Worm (Caenorhabditis elegans) whole organism, L2 larva: ENCODE measurements around the gene twk-16.

ENCODE experiments used
- C34F6.9 ChIP-seq: fragments of 150-350 bp; optimal IDR thresholded peaks from 2 replicates; lab custom pipeline; 2014; ENCODE audit warnings: missing biosample characterization, missing genetic modification characterization
- F13H6.1 ChIP-seq: sonication (generic microtip); optimal IDR thresholded peaks from 2 replicates; lab custom pipeline; 2016; ENCODE audit warnings: missing genetic modification characterization, missing compliant biosample characterization
- R02D3.7 ChIP-seq: fragments of 150-350 bp; optimal IDR thresholded peaks from 2 replicates; lab custom pipeline; 2014; ENCODE audit warnings: missing biosample characterization, missing genetic modification characterization
- Y55F3AM.14 ChIP-seq: fragments of 200-800 bp; sonication (Bioruptor generic); optimal IDR thresholded peaks from 2 replicates; lab custom pipeline; 2018; ENCODE audit warnings: mild to moderate bottlenecking, missing genetic modification characterization, missing compliant biosample characterization
- ZK546.5 ChIP-seq: sonication (generic microtip); optimal IDR thresholded peaks from 2 replicates; lab custom pipeline; 2017; ENCODE audit warnings: missing biosample characterization, missing genetic modification characterization
- alr-1 ChIP-seq: fragments of 150-350 bp; optimal IDR thresholded peaks from 2 replicates; lab custom pipeline; 2014; ENCODE audit warnings: missing biosample characterization, missing genetic modification characterization
- aly-2 ChIP-seq: fragments of 150-350 bp; optimal IDR thresholded peaks from 2 replicates; lab custom pipeline; 2014; ENCODE audit warnings: missing biosample characterization, missing genetic modification characterization
- ama-1 ChIP-seq: fragments of 150-350 bp; optimal IDR thresholded peaks from 2 replicates; lab custom pipeline; 2018; ENCODE audit warnings: inconsistent platforms
- blmp-1 ChIP-seq: sonication (generic microtip); optimal IDR thresholded peaks from 2 replicates; lab custom pipeline; 2017; ENCODE audit warnings: missing genetic modification characterization, mild to moderate bottlenecking, missing compliant biosample characterization, antibody characterized with exemption, moderate library complexity; ENCODE audit not compliant: insufficient read depth
- ceh-16 ChIP-seq: fragments of 150-350 bp; optimal IDR thresholded peaks from 2 replicates; lab custom pipeline; 2014; ENCODE audit warnings: missing biosample characterization, missing genetic modification characterization
- ceh-82 ChIP-seq: fragments of 150-350 bp; optimal IDR thresholded peaks from 2 replicates; lab custom pipeline; 2014; ENCODE audit warnings: missing biosample characterization, missing genetic modification characterization
- crh-2 ChIP-seq: sonication (generic microtip); optimal IDR thresholded peaks from 2 replicates; lab custom pipeline; 2017; ENCODE audit warnings: missing biosample characterization, missing genetic modification characterization
- dmd-4 ChIP-seq: sonication (generic microtip); optimal IDR thresholded peaks from 2 replicates; lab custom pipeline; 2017; ENCODE audit warnings: missing biosample characterization, missing genetic modification characterization
- egl-27 ChIP-seq: sonication (generic microtip); optimal IDR thresholded peaks from 3 replicates; lab custom pipeline; 2017; ENCODE audit warnings: missing biosample characterization, missing genetic modification reagents, missing genetic modification characterization
- elt-1 ChIP-seq: fragments of 150-350 bp; optimal IDR thresholded peaks from 2 replicates; lab custom pipeline; 2014; ENCODE audit warnings: missing biosample characterization, missing genetic modification characterization
- elt-3 ChIP-seq: sonication (generic microtip); optimal IDR thresholded peaks from 2 replicates; lab custom pipeline; 2017; ENCODE audit warnings: missing biosample characterization, missing genetic modification characterization
- fos-1 ChIP-seq: fragments of 150-350 bp; optimal IDR thresholded peaks from 2 replicates; lab custom pipeline; 2014; ENCODE audit warnings: missing biosample characterization, missing genetic modification characterization
- gmeb-1 ChIP-seq: fragments of 150-350 bp; optimal IDR thresholded peaks from 2 replicates; lab custom pipeline; 2014; ENCODE audit warnings: missing biosample characterization, missing genetic modification characterization
- lin-11 ChIP-seq: fragments of 150-350 bp; sonication (generic microtip); optimal IDR thresholded peaks from 2 replicates; lab custom pipeline; 2014; ENCODE audit warnings: missing biosample characterization, missing genetic modification characterization, inconsistent platforms, mixed read lengths
- lin-13 ChIP-seq: fragments of 150-350 bp; optimal IDR thresholded peaks from 2 replicates; lab custom pipeline; 2014; ENCODE audit warnings: missing biosample characterization, missing genetic modification reagents, missing genetic modification characterization
- lin-39 ChIP-seq: fragments of 150-350 bp; optimal IDR thresholded peaks from 2 replicates; lab custom pipeline; 2014; ENCODE audit warnings: missing biosample characterization, missing genetic modification reagents, missing genetic modification characterization
- lsy-2 ChIP-seq, 2 experiments: fragments of 150-350 bp in 1 of 2; sonication (generic microtip) in 1 of 2; optimal IDR thresholded peaks; 2 replicates each; lab custom pipeline; 2014 to 2017; ENCODE audit warnings: missing biosample characterization in 2 of 2, missing genetic modification characterization in 2 of 2
- mab-5 ChIP-seq: fragments of 150-350 bp; optimal IDR thresholded peaks from 2 replicates; lab custom pipeline; 2014; ENCODE audit warnings: missing biosample characterization, missing genetic modification characterization
- mbf-1 ChIP-seq: sonication (generic microtip); optimal IDR thresholded peaks from 2 replicates; lab custom pipeline; 2017; ENCODE audit warnings: missing biosample characterization, missing genetic modification characterization
- mdl-1 ChIP-seq, 2 experiments: fragments of 150-350 bp in 1 of 2; sonication (generic microtip) in 1 of 2; optimal IDR thresholded peaks; 2 replicates each; lab custom pipeline; 2017; ENCODE audit warnings: missing biosample characterization in 2 of 2, missing genetic modification characterization in 2 of 2
- nhr-10 ChIP-seq: sonication (generic microtip); optimal IDR thresholded peaks from 2 replicates; lab custom pipeline; 2017; ENCODE audit warnings: missing biosample characterization, missing genetic modification characterization
- nhr-11 ChIP-seq: fragments of 150-350 bp; optimal IDR thresholded peaks from 2 replicates; lab custom pipeline; 2014; ENCODE audit warnings: missing biosample characterization, missing genetic modification characterization
- nhr-12 ChIP-seq: fragments of 150-350 bp; optimal IDR thresholded peaks from 2 replicates; lab custom pipeline; 2014; ENCODE audit warnings: missing biosample characterization, missing genetic modification characterization
- nhr-129 ChIP-seq: fragments of 150-350 bp; optimal IDR thresholded peaks from 2 replicates; lab custom pipeline; 2014; ENCODE audit warnings: missing biosample characterization, missing genetic modification characterization
- nhr-21 ChIP-seq: fragments of 150-350 bp; optimal IDR thresholded peaks from 2 replicates; lab custom pipeline; 2014; ENCODE audit warnings: missing biosample characterization, missing genetic modification characterization
- nhr-23 ChIP-seq: fragments of 150-350 bp; optimal IDR thresholded peaks from 2 replicates; lab custom pipeline; 2014; ENCODE audit warnings: missing biosample characterization, missing genetic modification reagents, missing genetic modification characterization
- nhr-237 ChIP-seq: fragments of 150-350 bp; optimal IDR thresholded peaks from 2 replicates; lab custom pipeline; 2014; ENCODE audit warnings: missing biosample characterization, missing genetic modification characterization
- nhr-25 ChIP-seq: fragments of 150-350 bp; sonication (generic microtip); optimal IDR thresholded peaks from 3 replicates; lab custom pipeline; 2014; ENCODE audit warnings: missing biosample characterization, missing genetic modification characterization
- nhr-6 ChIP-seq: fragments of 150-350 bp; optimal IDR thresholded peaks from 2 replicates; lab custom pipeline; 2014; ENCODE audit warnings: missing biosample characterization, missing genetic modification characterization
- nhr-77 ChIP-seq: fragments of 150-350 bp; optimal IDR thresholded peaks from 2 replicates; lab custom pipeline; 2014; ENCODE audit warnings: missing biosample characterization, missing genetic modification characterization
- peb-1 ChIP-seq: fragments of 150-350 bp; optimal IDR thresholded peaks from 2 replicates; lab custom pipeline; 2014; ENCODE audit warnings: missing biosample characterization, missing genetic modification characterization
- sem-4 ChIP-seq: fragments of 150-350 bp; optimal IDR thresholded peaks from 2 replicates; lab custom pipeline; 2014; ENCODE audit warnings: missing biosample characterization, missing genetic modification reagents, missing genetic modification characterization
- skn-1 ChIP-seq: sonication (generic microtip); optimal IDR thresholded peaks from 2 replicates; lab custom pipeline; 2017; ENCODE audit warnings: missing biosample characterization, missing genetic modification characterization
- sma-3 ChIP-seq: sonication (generic microtip); optimal IDR thresholded peaks from 2 replicates; lab custom pipeline; 2016; ENCODE audit warnings: missing genetic modification reagents, missing genetic modification characterization, missing compliant biosample characterization
- sma-9 ChIP-seq, 2 experiments: fragments of 150-350 bp in 1 of 2; sonication (generic microtip) in 1 of 2; optimal IDR thresholded peaks; 2 replicates each; lab custom pipeline; 2014 to 2016; ENCODE audit warnings: missing genetic modification characterization in 2 of 2, mild to moderate bottlenecking in 1 of 2, missing biosample characterization in 1 of 2, missing compliant biosample characterization in 1 of 2, missing genetic modification reagents in 1 of 2, moderate library complexity in 1 of 2
- snpc-4 ChIP-seq: fragments of 150-350 bp; optimal IDR thresholded peaks from 2 replicates; lab custom pipeline; 2014; ENCODE audit warnings: missing biosample characterization, missing genetic modification characterization
- unc-39 ChIP-seq: fragments of 150-350 bp; optimal IDR thresholded peaks from 2 replicates; lab custom pipeline; 2014; ENCODE audit warnings: missing biosample characterization, missing genetic modification characterization
- unc-55 ChIP-seq: fragments of 150-350 bp; sonication (generic microtip); optimal IDR thresholded peaks from 3 replicates; lab custom pipeline; 2014; ENCODE audit warnings: missing biosample characterization, missing genetic modification reagents, missing genetic modification characterization
- unc-62 ChIP-seq: fragments of 150-350 bp; optimal IDR thresholded peaks from 2 replicates; lab custom pipeline; 2014; ENCODE audit warnings: missing biosample characterization, missing genetic modification reagents, missing genetic modification characterization
- zag-1 ChIP-seq: fragments of 150-350 bp; optimal IDR thresholded peaks from 2 replicates; lab custom pipeline; 2014; ENCODE audit warnings: missing biosample characterization, missing genetic modification characterization
- ztf-1 ChIP-seq: fragments of 200-800 bp; sonication (Bioruptor generic); conservative IDR thresholded peaks from 2 replicates; pipeline ENCODE4 v1.3.6; 2022; ENCODE audit warnings: missing genetic modification characterization, missing compliant biosample characterization
- ztf-11 ChIP-seq: sonication (generic microtip); optimal IDR thresholded peaks from 2 replicates; lab custom pipeline; 2017; ENCODE audit warnings: missing biosample characterization, missing genetic modification characterization
- ztf-4 ChIP-seq: fragments of 150-350 bp; optimal IDR thresholded peaks from 2 replicates; lab custom pipeline; 2014; ENCODE audit warnings: missing biosample characterization, missing genetic modification characterization

Gene twk-16

DNA sequence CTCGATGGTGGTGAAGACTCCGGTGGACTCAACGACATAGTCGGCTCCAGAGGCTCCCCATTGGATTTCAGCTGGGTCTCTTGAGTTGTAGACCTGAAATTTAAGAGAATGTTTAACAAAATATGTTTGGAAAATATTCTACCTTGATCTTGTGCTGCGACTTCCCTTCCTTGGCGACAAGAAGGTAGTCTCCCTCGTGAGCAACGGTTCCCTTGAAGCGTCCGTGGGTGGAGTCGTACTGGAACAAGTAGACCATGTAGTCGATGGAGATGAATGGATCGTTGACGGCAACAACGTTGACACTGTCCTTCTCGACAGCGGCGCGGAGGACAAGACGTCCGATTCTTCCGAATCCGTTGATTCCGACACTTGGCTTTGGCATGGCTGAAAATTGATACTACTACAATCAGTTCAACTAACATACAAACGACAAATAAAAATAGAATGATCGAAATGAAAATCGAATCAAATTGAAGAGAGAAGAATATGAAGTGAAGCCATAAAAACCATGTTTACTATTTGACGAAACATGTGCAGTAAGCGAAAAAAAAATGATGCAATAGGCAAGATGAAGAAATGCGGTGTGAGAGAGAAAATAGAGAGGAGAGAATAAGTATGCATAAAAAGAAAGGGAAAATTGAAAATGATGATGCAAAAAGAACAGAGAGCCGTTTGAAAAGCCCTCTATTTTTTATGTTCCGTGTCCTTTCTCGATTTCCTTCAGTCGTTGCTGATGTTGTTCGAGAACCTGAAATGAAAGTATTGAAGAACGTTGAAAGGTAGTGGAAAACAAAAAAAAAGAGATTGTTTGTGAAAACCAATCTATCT lies 33.6 kb downstream of the twk-16 start, which contains the start of gene gpd-2:
TSS of gene gpd-2 (minus strand) at position 384 of the 828 bp plus-strand sequence.
- TF ChIP-seq ama-1 (lab: Kevin White, UChicago): peak; percentile 62
- peak; percentile 33 for TF ChIP-seq nhr-6 (tag; lab: Kevin White, UChicago)
- TF ChIP-seq dmd-4: no peak
- no peak for TF ChIP-seq R02D3.7 (tag; lab: Kevin White, UChicago)
- no peak for TF ChIP-seq unc-62 (GFP tag; lab: Kevin White, UChicago)
- no peak for TF ChIP-seq alr-1 (tag; lab: Kevin White, UChicago)
- TF ChIP-seq Y55F3AM.14 (GFP tag; lab: Kevin White, UChicago): no peak
- no peak for TF ChIP-seq nhr-12 (tag; lab: Kevin White, UChicago)
- peak; percentile 6 for TF ChIP-seq sem-4 (tag; lab: Kevin White, UChicago)
- TF ChIP-seq mab-5 (tag; lab: Kevin White, UChicago): no peak
- no peak for TF ChIP-seq F13H6.1 (tag; lab: Kevin White, UChicago)
- TF ChIP-seq skn-1 (tag; lab: Kevin White, UChicago): no peak
- TF ChIP-seq lsy-2 (tag; optimal IDR thresholded peaks at IDR 0.05; lab: Kevin White, UChicago): peak in 1 of 2 experiments; percentile 37
- TF ChIP-seq unc-39: no peak
- no peak for TF ChIP-seq ztf-11 (tag; lab: Kevin White, UChicago)
- no peak for TF ChIP-seq mbf-1 (tag; lab: Kevin White, UChicago)
- no peak for TF ChIP-seq nhr-21
- no peak for TF ChIP-seq ztf-1 (GFP tag; lab: Robert Waterston, UW)
- peak; percentile 30 for TF ChIP-seq blmp-1 (tag; lab: Kevin White, UChicago)
- TF ChIP-seq nhr-77 (tag; lab: Kevin White, UChicago): no peak
- TF ChIP-seq crh-2 (tag; lab: Kevin White, UChicago): no peak
- no peak for TF ChIP-seq ceh-16 (tag; lab: Kevin White, UChicago)
- no peak for TF ChIP-seq ZK546.5
- TF ChIP-seq lin-11 (tag; lab: Kevin White, UChicago): no peak
- TF ChIP-seq nhr-11 (tag; lab: Kevin White, UChicago): no peak
- TF ChIP-seq elt-1 (tag; lab: Kevin White, UChicago): no peak
- no peak for TF ChIP-seq elt-3
- TF ChIP-seq peb-1 (tag; lab: Kevin White, UChicago): no peak
- TF ChIP-seq nhr-23 (tag; lab: Kevin White, UChicago): no peak
- TF ChIP-seq nhr-10: no peak
- TF ChIP-seq unc-55 (GFP tag; lab: Kevin White, UChicago): peak; percentile 74
- no peak for TF ChIP-seq snpc-4 (tag; lab: Kevin White, UChicago)
- TF ChIP-seq aly-2 (tag; lab: Kevin White, UChicago): no peak
- TF ChIP-seq egl-27: no peak
- TF ChIP-seq mdl-1 (tag; optimal IDR thresholded peaks at IDR 0.05; lab: Kevin White, UChicago): no peak
- TF ChIP-seq gmeb-1: no peak
- no peak for TF ChIP-seq lin-39 (tag; lab: Kevin White, UChicago)
- no peak for TF ChIP-seq ztf-4 (tag; lab: Kevin White, UChicago)
- TF ChIP-seq nhr-129: peak; percentile 99
- TF ChIP-seq fos-1 (tag; lab: Kevin White, UChicago): peak; percentile 31
- peak; percentile 18 for TF ChIP-seq lin-13 (GFP tag; lab: Kevin White, UChicago)
- TF ChIP-seq zag-1: no peak
- TF ChIP-seq C34F6.9 (tag; lab: Kevin White, UChicago): peak; percentile 38
- peak; percentile 3 for TF ChIP-seq sma-9 (GFP tag; optimal IDR thresholded peaks at IDR 0.05; lab: Kevin White, UChicago)
- no peak for TF ChIP-seq sma-9 (tag; optimal IDR thresholded peaks at IDR 0.05; lab: Kevin White, UChicago)
- TF ChIP-seq nhr-237 (tag; lab: Kevin White, UChicago): no peak
- TF ChIP-seq ceh-82 (tag; lab: Kevin White, UChicago): no peak
- no peak for TF ChIP-seq sma-3 (GFP tag; lab: Kevin White, UChicago)
- TF ChIP-seq nhr-25 (tag; lab: Kevin White, UChicago): no peak
- TF ChIP-seq, all 48 proteins: peak for 11
